Worm (Caenorhabditis elegans): ENCODE results near the gene C25E10.12.
A peak's percentile ranks its signal among the peaks of the same experiment; 100 is the strongest.

C25E10.12 gene

ce11 chrV:9062341-9062740 is at the start of gene C25E10.12:
TSS of gene C25E10.12 (minus strand) at chrV:9062441.
- TF ChIP-seq nhr-23 (tag; optimal IDR thresholded peaks at IDR 0.05) (no peak), sem-4 (tag; optimal IDR thresholded peaks at IDR 0.05) (no peak), ztf-1 (GFP tag; conservative IDR thresholded peaks at IDR 0.05) (no peak), aly-2 (tag; optimal IDR thresholded peaks at IDR 0.05) (no peak), blmp-1 (tag; optimal IDR thresholded peaks at IDR 0.05; ENCODE audit: insufficient read depth) (no peak), snpc-4 (tag; optimal IDR thresholded peaks at IDR 0.05) (no peak), unc-55 (GFP tag; optimal IDR thresholded peaks at IDR 0.05) (no peak), nhr-129 (tag; optimal IDR thresholded peaks at IDR 0.05) (no peak), elt-3 (tag; optimal IDR thresholded peaks at IDR 0.05) (no peak), elt-1 (tag; optimal IDR thresholded peaks at IDR 0.05) (no peak), skn-1 (tag; optimal IDR thresholded peaks at IDR 0.05) (no peak), nhr-6 (tag; optimal IDR thresholded peaks at IDR 0.05) (no peak)

- TF ChIP-seq nhr-129 (tag; optimal IDR thresholded peaks at IDR 0.05) (peak; percentile 46), sma-9 (GFP tag; optimal IDR thresholded peaks at IDR 0.05) (peak; percentile 25), sma-9 (tag; optimal IDR thresholded peaks at IDR 0.05) (no peak), ama-1 (optimal IDR thresholded peaks at IDR 0.05) (no peak)
These were observed 49.7 kb upstream of the C25E10.12 start for ce11 chrV:9111957-9112356.

- TF ChIP-seq lin-13 (GFP tag; optimal IDR thresholded peaks at IDR 0.05) (no peak), crh-2 (tag; optimal IDR thresholded peaks at IDR 0.05) (no peak), elt-1 (tag; optimal IDR thresholded peaks at IDR 0.05) (no peak)
These were observed 47.0 kb upstream of the C25E10.12 start, which contains the start of gene pqn-31 for ce11 chrV:9109281-9109680. TSS of gene pqn-31 (plus strand) at chrV:9109581.

ce11 chrV:9108219-9108618 is 46.0 kb upstream of the C25E10.12 start, which contains the start of gene F21C10.18:
TSS of gene F21C10.18 (plus strand) at chrV:9108519.
- TF ChIP-seq nhr-12 (tag; optimal IDR thresholded peaks at IDR 0.05) (no peak), fos-1 (tag; optimal IDR thresholded peaks at IDR 0.05) (no peak), unc-55 (GFP tag; optimal IDR thresholded peaks at IDR 0.05) (no peak), skn-1 (tag; optimal IDR thresholded peaks at IDR 0.05) (no peak)

DNA sequence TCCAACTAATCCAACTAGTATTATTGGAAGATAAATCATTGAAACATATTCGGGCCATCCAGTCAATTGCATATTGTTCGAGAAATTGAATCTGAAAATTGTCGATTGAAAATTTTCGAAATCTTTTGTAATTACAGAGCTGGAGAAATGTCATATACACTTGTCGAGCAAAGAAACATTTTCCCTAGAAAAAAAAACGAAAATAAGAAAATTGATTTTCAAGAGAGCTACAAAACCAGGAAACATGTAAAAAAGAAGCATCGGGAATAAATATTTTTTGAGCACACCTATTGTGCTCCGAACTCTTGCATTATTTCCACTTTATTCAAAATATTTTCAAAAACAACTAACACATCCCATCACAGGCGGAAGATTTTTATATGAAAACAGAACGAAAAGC is 38.8 kb upstream of the C25E10.12 start, which contains the start of gene frpr-6:
frpr-6 (minus strand) TSS at position 101 of the 400 bp plus-strand sequence.
- no peak for TF ChIP-seq nhr-21 (tag; optimal IDR thresholded peaks at IDR 0.05)
- no peak for TF ChIP-seq sma-9 (GFP tag; optimal IDR thresholded peaks at IDR 0.05)
- no peak for TF ChIP-seq sma-9 (tag; optimal IDR thresholded peaks at IDR 0.05)
- TF ChIP-seq lin-13 (GFP tag; optimal IDR thresholded peaks at IDR 0.05), result no peak
- no peak for TF ChIP-seq lin-39 (tag; optimal IDR thresholded peaks at IDR 0.05)
- no peak for TF ChIP-seq nhr-10 (tag; optimal IDR thresholded peaks at IDR 0.05)
- TF ChIP-seq nhr-11 (tag; optimal IDR thresholded peaks at IDR 0.05), result no peak
- TF ChIP-seq lsy-2 (tag; optimal IDR thresholded peaks at IDR 0.05), result no peak
- TF ChIP-seq ceh-16 (tag; optimal IDR thresholded peaks at IDR 0.05), result no peak
- TF ChIP-seq elt-3 (tag; optimal IDR thresholded peaks at IDR 0.05), result no peak
- TF ChIP-seq R02D3.7 (tag; optimal IDR thresholded peaks at IDR 0.05), result no peak
- TF ChIP-seq ztf-1 (GFP tag; conservative IDR thresholded peaks at IDR 0.05), result no peak
- TF ChIP-seq nhr-237 (tag; optimal IDR thresholded peaks at IDR 0.05), result no peak
- no peak for TF ChIP-seq peb-1 (tag; optimal IDR thresholded peaks at IDR 0.05)
- TF ChIP-seq ztf-4 (tag; optimal IDR thresholded peaks at IDR 0.05), result no peak
- no peak for TF ChIP-seq aly-2 (tag; optimal IDR thresholded peaks at IDR 0.05)
- no peak for TF ChIP-seq gmeb-1 (tag; optimal IDR thresholded peaks at IDR 0.05)
- no peak for TF ChIP-seq crh-2 (tag; optimal IDR thresholded peaks at IDR 0.05)
- no peak for TF ChIP-seq ceh-82 (tag; optimal IDR thresholded peaks at IDR 0.05)
- no peak for TF ChIP-seq sem-4 (tag; optimal IDR thresholded peaks at IDR 0.05)

ce11 chrV:9098280-9098973 is 36.2 kb upstream of the C25E10.12 start, which contains the start of gene F21C10.9:
TSS of gene F21C10.9 (minus strand) at chrV:9098696.
- peak; percentile 5 for TF ChIP-seq fos-1 (tag; optimal IDR thresholded peaks at IDR 0.05)
- TF ChIP-seq sem-4 (tag; optimal IDR thresholded peaks at IDR 0.05), result no peak
- no peak for TF ChIP-seq nhr-237 (tag; optimal IDR thresholded peaks at IDR 0.05)
- TF ChIP-seq unc-55 (GFP tag; optimal IDR thresholded peaks at IDR 0.05), result no peak
- no peak for TF ChIP-seq sma-3 (GFP tag; optimal IDR thresholded peaks at IDR 0.05)
